Fruit fly (Drosophila melanogaster) whole organism, embryonic: ENCODE measurements around the gene Csk.

Experiments used
- Antp ChIP-seq: fragments of 200-800 bp; sonication (Bioruptor generic); optimal IDR thresholded peaks from 3 replicates; lab custom pipeline; 2016; ENCODE audit warnings: missing biosample characterization, missing genetic modification characterization
- B-H1 ChIP-seq: fragments of 200-800 bp; sonication (Bioruptor generic); IDR thresholded peaks from 3 replicates; pipeline ENCODE4 v1.3.6; 2022; ENCODE audit warnings: missing biosample characterization, missing genetic modification characterization
- BEAF-32 ChIP-seq: fragments of 200-800 bp; sonication (Bioruptor generic); optimal IDR thresholded peaks from 3 replicates; lab custom pipeline; 2017; ENCODE audit warnings: missing biosample characterization, missing genetic modification characterization, mild to moderate bottlenecking, moderate library complexity, missing genetic modification reagents
- CG12155 ChIP-seq: fragments of 200-800 bp; sonication (Bioruptor generic); optimal IDR thresholded peaks from 3 replicates; lab custom pipeline; 2016; ENCODE audit warnings: missing biosample characterization, missing genetic modification characterization
- CG13287 ChIP-seq: fragments of 200-800 bp; sonication (Bioruptor generic); IDR thresholded peaks from 2 replicates; pipeline ENCODE4 v1.3.6; 2022; ENCODE audit warnings: missing biosample characterization, missing genetic modification characterization; ENCODE audit not compliant: partially characterized antibody
- CG13775 ChIP-seq: fragments of 200-800 bp; sonication (Bioruptor generic); optimal IDR thresholded peaks from 3 replicates; lab custom pipeline; 2017; ENCODE audit warnings: missing biosample characterization, mild to moderate bottlenecking, missing genetic modification characterization
- CG14441 ChIP-seq: fragments of 200-800 bp; sonication (Bioruptor generic); IDR thresholded peaks from 2 replicates; pipeline ENCODE4 v1.3.6; 2022; ENCODE audit warnings: missing biosample characterization, missing genetic modification characterization
- CG16779 ChIP-seq: fragments of 200-800 bp; sonication (Bioruptor generic); IDR thresholded peaks from 2 replicates; pipeline ENCODE4 v1.3.6; 2022; ENCODE audit warnings: missing biosample characterization, missing genetic modification characterization
- CG17328 ChIP-seq: fragments of 200-800 bp; sonication (Bioruptor generic); IDR thresholded peaks from 2 replicates; pipeline ENCODE4 v1.3.6; 2022; ENCODE audit warnings: missing biosample characterization, missing genetic modification characterization
- CG30431 ChIP-seq: fragments of 200-800 bp; sonication (Bioruptor generic); optimal IDR thresholded peaks from 2 replicates; lab custom pipeline; 2017; ENCODE audit warnings: missing biosample characterization, missing genetic modification characterization
- CG3163 ChIP-seq: fragments of 200-800 bp; sonication (Bioruptor generic); optimal IDR thresholded peaks from 3 replicates; lab custom pipeline; 2016; ENCODE audit warnings: missing biosample characterization, missing genetic modification characterization
- CG32532 ChIP-seq: fragments of 200-800 bp; sonication (Bioruptor generic); IDR thresholded peaks from 2 replicates; pipeline ENCODE4 v1.3.6; 2022; ENCODE audit warnings: missing biosample characterization, missing genetic modification characterization
- CG34422 ChIP-seq: fragments of 200-800 bp; sonication (Bioruptor generic); IDR thresholded peaks from 3 replicates; pipeline ENCODE4 v1.3.6; 2022; ENCODE audit warnings: missing biosample characterization, missing genetic modification characterization
- CG4854 ChIP-seq: fragments of 200-800 bp; sonication (Bioruptor generic); optimal IDR thresholded peaks from 2 replicates; lab custom pipeline; 2016; ENCODE audit warnings: missing biosample characterization, missing genetic modification characterization, inconsistent platforms
- CG5180 ChIP-seq: fragments of 200-800 bp; sonication (Bioruptor generic); optimal IDR thresholded peaks from 3 replicates; lab custom pipeline; 2017; ENCODE audit warnings: missing biosample characterization, missing genetic modification characterization, mild to moderate bottlenecking, moderate library complexity, missing genetic modification reagents
- CG6683 ChIP-seq: fragments of 200-800 bp; sonication (Bioruptor generic); optimal IDR thresholded peaks from 2 replicates; lab custom pipeline; 2017; ENCODE audit warnings: missing biosample characterization, mild to moderate bottlenecking, missing genetic modification characterization, missing genetic modification reagents
- Deaf1 ChIP-seq: fragments of 200-800 bp; optimal IDR thresholded peaks from 3 replicates; lab custom pipeline; 2019; ENCODE audit warnings: missing biosample characterization, mild to moderate bottlenecking, missing genetic modification characterization, moderate library complexity
- Dref ChIP-seq: fragments of 200-800 bp; sonication (Bioruptor generic); IDR thresholded peaks from 2 replicates; pipeline ENCODE4 v1.3.6; 2022; ENCODE audit warnings: missing biosample characterization, missing genetic modification characterization
- Drgx ChIP-seq: fragments of 200-800 bp; sonication (Bioruptor generic); IDR thresholded peaks from 2 replicates; pipeline ENCODE4 v1.3.6; 2022; ENCODE audit warnings: missing biosample characterization, missing genetic modification characterization
- Hand ChIP-seq: fragments of 200-800 bp; sonication (Bioruptor generic); optimal IDR thresholded peaks from 2 replicates; lab custom pipeline; 2017; ENCODE audit warnings: mild to moderate bottlenecking, missing biosample characterization, missing genetic modification reagents, missing genetic modification characterization
- Kr ChIP-seq: fragments of 200-800 bp; sonication (Bioruptor generic); optimal IDR thresholded peaks from 2 replicates; lab custom pipeline; 2017; ENCODE audit warnings: missing biosample characterization, mild to moderate bottlenecking, missing genetic modification characterization
- Med ChIP-seq: fragments of 200-800 bp; sonication (Bioruptor generic); peaks from one replicate; lab custom pipeline; 2016; ENCODE audit warnings: missing biosample characterization, missing genetic modification characterization, mild to moderate bottlenecking, inconsistent platforms, moderate library complexity
- Mes4 ChIP-seq: fragments of 200-800 bp; sonication (Bioruptor generic); optimal IDR thresholded peaks from 2 replicates; lab custom pipeline; 2016; ENCODE audit warnings: missing biosample characterization, missing genetic modification characterization
- NFAT ChIP-seq: fragments of 200-800 bp; sonication (Bioruptor generic); IDR thresholded peaks from 2 replicates; pipeline ENCODE4 v1.3.6; 2022; ENCODE audit warnings: missing biosample characterization, missing genetic modification characterization
- Oaz ChIP-seq: fragments of 200-800 bp; sonication (Bioruptor generic); IDR thresholded peaks from 2 replicates; pipeline ENCODE4 v1.3.6; 2022; ENCODE audit warnings: missing biosample characterization, missing genetic modification characterization
- Pdp1 ChIP-seq, 2 experiments: fragments of 200-800 bp; sonication (Bioruptor generic); optimal IDR thresholded peaks; 3 replicates each; lab custom pipeline; 2016; ENCODE audit warnings: missing biosample characterization in 2 of 2, missing genetic modification characterization in 2 of 2, mild to moderate bottlenecking in 1 of 2, moderate library complexity in 1 of 2
- Ssrp ChIP-seq: fragments of 200-800 bp; sonication (Bioruptor generic); optimal IDR thresholded peaks from 2 replicates; lab custom pipeline; 2018; ENCODE audit warnings: missing biosample characterization, mild to moderate bottlenecking, missing genetic modification characterization, moderate library complexity
- Trl ChIP-seq, 3 experiments: fragments of >200 bp in 2 of 3; fragments of 200-800 bp in 1 of 3; sonication (Bioruptor generic) in 1 of 3; optimal IDR thresholded peaks; 2 replicates in 1 of 3; 3 replicates in 2 of 3; lab custom pipeline; 2016 to 2017; ENCODE audit warnings: missing biosample characterization in 1 of 3, missing genetic modification characterization in 1 of 3
- ash1 ChIP-seq: fragments of 200-800 bp; sonication (Bioruptor generic); optimal IDR thresholded peaks from 2 replicates; lab custom pipeline; 2018; ENCODE audit warnings: missing biosample characterization, mild to moderate bottlenecking, missing genetic modification characterization
- bbx ChIP-seq: fragments of 200-800 bp; sonication (Bioruptor generic); IDR thresholded peaks from 2 replicates; pipeline ENCODE4 v1.3.6; 2022; ENCODE audit warnings: missing biosample characterization, missing genetic modification characterization; ENCODE audit not compliant: partially characterized antibody
- bowl ChIP-seq: fragments of 200-800 bp; sonication (Bioruptor generic); IDR thresholded peaks from 2 replicates; pipeline ENCODE4 v1.3.6; 2022; ENCODE audit warnings: missing biosample characterization, missing genetic modification characterization
- bsh ChIP-seq, 2 experiments: fragments of 200-800 bp; sonication (Bioruptor generic); optimal IDR thresholded peaks; 2 replicates each; lab custom pipeline; 2017 to 2018; ENCODE audit warnings: mild to moderate bottlenecking in 2 of 2, missing biosample characterization in 2 of 2, missing genetic modification characterization in 2 of 2, moderate library complexity in 1 of 2
- chinmo ChIP-seq: fragments of 200-800 bp; sonication (Bioruptor generic); IDR thresholded peaks from 4 replicates; pipeline ENCODE4 v1.3.6; 2022; ENCODE audit warnings: missing biosample characterization, missing genetic modification characterization; ENCODE audit not compliant: partially characterized antibody
- dan ChIP-seq: fragments of 200-800 bp; sonication (Bioruptor generic); IDR thresholded peaks from 2 replicates; pipeline ENCODE4 v1.3.6; 2022; ENCODE audit warnings: missing biosample characterization, missing genetic modification characterization
- eyg ChIP-seq: fragments of 200-800 bp; sonication (Bioruptor generic); optimal IDR thresholded peaks from 3 replicates; lab custom pipeline; 2016; ENCODE audit warnings: missing biosample characterization, missing genetic modification characterization
- fd3F ChIP-seq: fragments of 200-800 bp; sonication (Bioruptor generic); optimal IDR thresholded peaks from 2 replicates; lab custom pipeline; 2018; ENCODE audit warnings: missing biosample characterization, mild to moderate bottlenecking, missing genetic modification characterization, moderate library complexity
- fu2 ChIP-seq: fragments of 200-800 bp; sonication (Bioruptor generic); optimal IDR thresholded peaks from 2 replicates; lab custom pipeline; 2016; ENCODE audit warnings: missing biosample characterization, missing genetic modification characterization
- gro ChIP-seq: fragments of 200-800 bp; sonication (Bioruptor generic); optimal IDR thresholded peaks from 2 replicates; lab custom pipeline; 2016; ENCODE audit warnings: missing biosample characterization, missing genetic modification characterization
- hbn ChIP-seq: fragments of 200-800 bp; sonication (Bioruptor generic); IDR thresholded peaks from 2 replicates; pipeline ENCODE4 v1.3.6; 2022; ENCODE audit warnings: missing biosample characterization, missing genetic modification characterization; ENCODE audit not compliant: partially characterized antibody
- lmd ChIP-seq: fragments of 200-800 bp; sonication (Bioruptor generic); IDR thresholded peaks from 2 replicates; pipeline ENCODE4 v1.3.6; 2022; ENCODE audit warnings: missing biosample characterization, missing genetic modification characterization
- sc ChIP-seq, 3 experiments: fragments of >200 bp in 2 of 3; fragments of 200-800 bp in 1 of 3; sonication (Bioruptor generic) in 1 of 3; optimal IDR thresholded peaks; 2 replicates in 2 of 3; 3 replicates in 1 of 3; lab custom pipeline; 2017; ENCODE audit warnings: mild to moderate bottlenecking in 1 of 3, missing biosample characterization in 1 of 3, missing genetic modification characterization in 1 of 3, missing genetic modification reagents in 1 of 3
- slp2 ChIP-seq: fragments of 200-800 bp; sonication (Bioruptor generic); optimal IDR thresholded peaks from 2 replicates; lab custom pipeline; 2016; ENCODE audit warnings: missing biosample characterization, missing genetic modification characterization
- so ChIP-seq: fragments of 200-800 bp; sonication (Bioruptor generic); IDR thresholded peaks from 3 replicates; pipeline ENCODE4 v1.3.6; 2022; ENCODE audit warnings: missing biosample characterization, missing genetic modification characterization
- sqz ChIP-seq: fragments of 200-800 bp; sonication (Bioruptor generic); optimal IDR thresholded peaks from 3 replicates; lab custom pipeline; 2018; ENCODE audit warnings: missing biosample characterization, mild to moderate bottlenecking, missing genetic modification characterization
- tll ChIP-seq, 2 experiments: fragments of 200-800 bp in 1 of 2; fragments of >200 bp in 1 of 2; sonication (Bioruptor generic) in 1 of 2; optimal IDR thresholded peaks; 2 replicates each; lab custom pipeline; 2017 to 2019; ENCODE audit warnings: missing biosample characterization in 2 of 2, missing genetic modification characterization in 2 of 2, mild to moderate bottlenecking in 1 of 2, moderate library complexity in 1 of 2

The Csk gene

DNA sequence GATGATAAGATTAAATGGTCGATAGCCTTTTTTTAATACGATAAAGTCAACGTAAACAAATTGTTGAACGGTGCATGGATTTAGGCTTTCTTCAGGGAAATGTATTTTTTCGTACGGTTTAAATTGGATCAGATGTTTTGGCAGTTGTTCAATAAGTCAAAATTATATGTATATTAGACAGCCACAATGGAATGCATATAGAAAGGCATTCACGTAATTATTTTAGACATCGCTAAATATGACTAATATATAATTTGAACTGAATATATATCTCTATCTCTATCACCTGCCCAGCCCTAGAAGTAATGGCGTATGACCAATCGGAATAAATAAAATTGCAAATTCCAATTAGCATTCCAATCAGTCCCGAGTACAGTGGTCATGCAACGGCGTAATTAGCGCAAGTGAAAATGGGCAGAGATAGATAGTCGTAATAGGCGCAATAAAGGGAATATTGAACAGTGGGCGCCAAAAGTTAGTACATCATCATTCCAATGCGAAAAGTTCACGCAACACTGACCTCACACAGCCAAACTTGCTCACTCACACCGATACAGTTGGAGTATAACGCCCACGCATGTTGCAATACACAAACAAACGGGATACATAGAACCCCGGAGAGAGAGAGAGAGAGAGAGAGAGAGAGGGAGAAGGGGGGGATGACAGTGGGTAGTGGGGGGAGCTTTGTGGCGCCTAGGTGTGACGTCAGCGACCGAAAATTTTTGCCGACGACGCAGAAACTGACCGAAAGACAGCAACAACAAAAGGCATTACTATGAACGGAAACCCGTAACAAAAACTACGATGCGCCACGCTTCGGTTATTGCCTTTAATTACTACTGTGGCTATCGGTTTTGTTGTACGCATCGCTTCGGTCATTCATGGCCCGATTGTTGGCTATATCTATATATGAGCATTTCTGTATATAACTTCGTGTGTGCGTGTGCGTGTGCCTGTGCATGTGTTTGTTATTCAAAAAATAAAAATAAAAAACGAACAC is 1.9 kb downstream of the Csk start (continued):
- TF ChIP-seq Hand (no peak), ash1 (GFP tag; lab: Kevin White, UChicago) (peak; percentile 25), Deaf1 (peak; percentile 61), CG5180 (GFP tag; lab: Kevin White, UChicago) (peak; percentile 35)

DNA sequence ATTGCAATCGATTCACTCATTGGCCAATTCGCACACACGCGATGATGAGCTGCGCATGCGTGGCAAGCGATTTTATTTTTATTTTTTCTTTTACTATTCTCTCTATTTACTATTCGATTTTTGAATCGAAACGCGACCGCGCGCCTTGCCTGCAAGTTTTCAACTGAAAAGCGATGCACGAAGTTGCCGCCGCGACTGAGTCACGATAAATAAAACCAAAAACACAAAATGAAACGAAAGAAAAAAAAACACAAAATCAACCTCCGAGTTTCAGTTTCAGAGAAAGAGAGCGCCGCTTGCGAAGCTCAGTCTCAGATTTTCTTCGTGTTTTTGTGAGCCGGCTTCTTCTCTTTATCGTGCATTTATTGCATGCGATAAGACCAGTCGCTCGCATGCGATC is 3.7 kb downstream of the Csk start:
- TF ChIP-seq NFAT (GFP tag; lab: Robert Waterston, UW) (no peak), Deaf1 (peak; percentile 51), Drgx (GFP tag; lab: Robert Waterston, UW) (0 out of 2 replicates have a peak, but pooled peaks have one; percentile 23), CG3163 (GFP tag; lab: Kevin White, UChicago) (peak; percentile 71), B-H1 (GFP tag; lab: Robert Waterston, UW) (no peak), sc (optimal IDR thresholded peaks at IDR 0.05; lab: Kevin White, UChicago) (no peak), sc (GFP tag; optimal IDR thresholded peaks at IDR 0.05; lab: Kevin White, UChicago) (no peak), so (GFP tag; lab: Robert Waterston, UW) (no peak), CG4854 (GFP tag; lab: Kevin White, UChicago) (no peak), CG16779 (no peak), CG34422 (GFP tag; lab: Robert Waterston, UW) (peak; percentile 51; the same call in 1 of the 3 replicates), tll (GFP tag; optimal IDR thresholded peaks at IDR 0.05; lab: Kevin White, UChicago) (no peak), CG17328 (GFP tag; lab: Robert Waterston, UW) (no peak), Med (peak; percentile 49), CG12155 (GFP tag; lab: Kevin White, UChicago) (no peak), slp2 (GFP tag; lab: Kevin White, UChicago) (no peak), dan (no peak), Antp (GFP tag; lab: Kevin White, UChicago) (no peak), CG30431 (GFP tag; lab: Kevin White, UChicago) (no peak), CG13287 (GFP tag; lab: Robert Waterston, UW) (peak; percentile 20; the same call in 1 of the 2 replicates), bsh (GFP tag; optimal IDR thresholded peaks at IDR 0.05; lab: Kevin White, UChicago) (peak in 1 of 2 experiments; percentile 73), Dref (GFP tag; lab: Robert Waterston, UW) (no peak), CG13775 (GFP tag; lab: Kevin White, UChicago) (no peak), Trl (optimal IDR thresholded peaks at IDR 0.05; lab: Kevin White, UChicago) (peak in 1 of 2 experiments; percentile 34), Trl (GFP tag; optimal IDR thresholded peaks at IDR 0.05; lab: Kevin White, UChicago) (no peak), CG5180 (GFP tag; lab: Kevin White, UChicago) (no peak), lmd (GFP tag; lab: Robert Waterston, UW) (no peak), hbn (GFP tag; lab: Robert Waterston, UW) (0 out of 2 replicates have a peak, but pooled peaks have one; percentile 31), sqz (GFP tag; lab: Kevin White, UChicago) (peak; percentile 62), CG14441 (GFP tag; lab: Robert Waterston, UW) (no peak), eyg (GFP tag; lab: Kevin White, UChicago) (no peak), Mes4 (no peak), CG6683 (no peak), bbx (GFP tag; lab: Robert Waterston, UW) (no peak), gro (no peak), BEAF-32 (GFP tag; lab: Kevin White, UChicago) (no peak), Oaz (GFP tag; lab: Robert Waterston, UW) (no peak), CG32532 (no peak), bowl (GFP tag; lab: Robert Waterston, UW) (no peak), Ssrp (tag; lab: Kevin White, UChicago) (no peak), chinmo (0 out of 4 replicates have a peak, but pooled peaks have one; percentile 74), fd3F (GFP tag; lab: Kevin White, UChicago) (no peak), fu2 (GFP tag; lab: Kevin White, UChicago) (no peak), Pdp1 (GFP tag; optimal IDR thresholded peaks at IDR 0.05; lab: Kevin White, UChicago) (no peak), Kr (no peak)
